Fruit fly (Drosophila melanogaster): ENCODE data around the gene CG14086.

CG14086 gene

DNA sequence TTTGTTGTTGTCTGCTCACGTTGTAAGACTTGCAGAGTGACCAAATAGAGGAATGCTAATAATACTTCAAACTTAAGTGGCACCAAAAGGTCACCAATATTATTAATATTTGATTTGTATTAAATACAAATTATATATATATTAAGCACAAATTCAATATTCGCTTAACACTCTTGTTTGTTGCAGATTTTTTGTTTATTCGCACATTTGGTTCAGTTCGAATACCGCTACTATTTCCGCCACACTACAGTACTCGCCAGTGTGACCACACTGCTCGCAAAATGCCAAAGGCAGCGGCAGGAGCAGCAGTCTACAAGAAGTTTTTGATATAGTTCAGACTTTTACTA is 11.5 kb upstream of the CG14086 start, which contains the start of gene Max (continued):
- TF ChIP-seq CG7839 (tag; optimal IDR thresholded peaks at IDR 0.05): peak; percentile 72
- TF ChIP-seq CG3847 (GFP tag; IDR thresholded peaks at IDR 0.05): peak; percentile 79
- TF ChIP-seq Deaf1 (tag; optimal IDR thresholded peaks at IDR 0.05): peak; percentile 44
- peak; percentile 40; the same call in 1 of the 3 replicates for TF ChIP-seq CG7357 (GFP tag; IDR thresholded peaks at IDR 0.05)
- no peak for TF ChIP-seq CG1832 (GFP tag; optimal IDR thresholded peaks at IDR 0.05)
- TF ChIP-seq scrt (GFP tag; optimal IDR thresholded peaks at IDR 0.05): peak; percentile 58
- no peak for TF ChIP-seq jigr1 (GFP tag; IDR thresholded peaks at IDR 0.05)
- no peak; the same call in 1 of the 2 replicates for TF ChIP-seq CG4404 (GFP tag; IDR thresholded peaks at IDR 0.05)
- TF ChIP-seq BtbVII (GFP tag; optimal IDR thresholded peaks at IDR 0.05): peak; percentile 71
- TF ChIP-seq sob (GFP tag; IDR thresholded peaks at IDR 0.05): peak; percentile 77
- TF ChIP-seq CG14710 (tag; optimal IDR thresholded peaks at IDR 0.05): peak; percentile 99
- 0 out of 2 replicates have a peak, but pooled peaks have one; percentile 17 for TF ChIP-seq wor (GFP tag; IDR thresholded peaks at IDR 0.05)
- no peak for TF ChIP-seq br (optimal IDR thresholded peaks at IDR 0.05)
- TF ChIP-seq sens-2 (GFP tag; IDR thresholded peaks at IDR 0.05): 0 out of 2 replicates have a peak, but pooled peaks have one; percentile 20
- TF ChIP-seq Xrp1 (GFP tag; IDR thresholded peaks at IDR 0.05): peak; percentile 78
- TF ChIP-seq H15 (GFP tag; IDR thresholded peaks at IDR 0.05): peak; percentile 76
- TF ChIP-seq Sox102F (GFP tag; optimal IDR thresholded peaks at IDR 0.05): peak; percentile 71
- TF ChIP-seq org-1 (GFP tag; optimal IDR thresholded peaks at IDR 0.05): peak; percentile 7
- peak; percentile 83 for TF ChIP-seq Fer1 (GFP tag; optimal IDR thresholded peaks at IDR 0.05)
- peak; percentile 52 for TF ChIP-seq Nf-YA (GFP tag; IDR thresholded peaks at IDR 0.05)
- TF ChIP-seq CG10543 (GFP tag; optimal IDR thresholded peaks at IDR 0.05): peak; percentile 71
- peak; percentile 80 for TF ChIP-seq CG11504 (tag; optimal IDR thresholded peaks at IDR 0.05)
- peak; percentile 30 for TF ChIP-seq kah (GFP tag; optimal IDR thresholded peaks at IDR 0.05)
- TF ChIP-seq ranshi (GFP tag; IDR thresholded peaks at IDR 0.05): peak; percentile 59; the same call in 1 of the 2 replicates
- TF ChIP-seq CG31365 (tag; optimal IDR thresholded peaks at IDR 0.05): peak; percentile 23
- peak; percentile 65 for TF ChIP-seq CG11247 (GFP tag; IDR thresholded peaks at IDR 0.05)
- no peak for TF ChIP-seq pho (GFP tag; optimal IDR thresholded peaks at IDR 0.05)
- TF ChIP-seq CG4424 (GFP tag; optimal IDR thresholded peaks at IDR 0.05): peak; percentile 60
- TF ChIP-seq fd96Cb (tag; optimal IDR thresholded peaks at IDR 0.05): peak; percentile 56
- TF ChIP-seq Med (GFP tag): peak; percentile 81
- TF ChIP-seq tin (GFP tag; optimal IDR thresholded peaks at IDR 0.05): peak; percentile 58
- peak; percentile 36; the same call in 1 of the 4 replicates for TF ChIP-seq Gug (GFP tag; IDR thresholded peaks at IDR 0.05)
- TF ChIP-seq CG13296 (GFP tag; optimal IDR thresholded peaks at IDR 0.05): peak; percentile 73
- TF ChIP-seq tio (GFP tag; optimal IDR thresholded peaks at IDR 0.05): no peak
- TF ChIP-seq Chrac-16 (GFP tag; optimal IDR thresholded peaks at IDR 0.05): peak; percentile 60
- TF ChIP-seq chm (GFP tag; IDR thresholded peaks at IDR 0.05): peak; percentile 58; the same call in 1 of the 2 replicates
- peak; percentile 71 for TF ChIP-seq CG10979 (tag; optimal IDR thresholded peaks at IDR 0.05)
- TF ChIP-seq CG7963 (GFP tag; IDR thresholded peaks at IDR 0.05; ENCODE audit: partially characterized antibody): no peak
- peak; percentile 73 for TF ChIP-seq CG10654 (GFP tag; optimal IDR thresholded peaks at IDR 0.05)
- peak; percentile 72 for TF ChIP-seq CG18262 (tag; optimal IDR thresholded peaks at IDR 0.05)
- TF ChIP-seq trh (GFP tag; optimal IDR thresholded peaks at IDR 0.05): no peak
- TF ChIP-seq CG7556 (GFP tag; optimal IDR thresholded peaks at IDR 0.05): peak; percentile 13
- TF ChIP-seq Bteb2 (GFP tag; optimal IDR thresholded peaks at IDR 0.05): no peak
- peak; percentile 41 for TF ChIP-seq schlank (tag; optimal IDR thresholded peaks at IDR 0.05)
- peak; percentile 48 for TF ChIP-seq odd (GFP tag; optimal IDR thresholded peaks at IDR 0.05)
- TF ChIP-seq CG31441 (GFP tag; IDR thresholded peaks at IDR 0.05): peak; percentile 71
- TF ChIP-seq crp (GFP tag; optimal IDR thresholded peaks at IDR 0.05): peak in 1 of 2 experiments; percentile 31
- peak; percentile 53 for TF ChIP-seq Nf-YB (GFP tag; optimal IDR thresholded peaks at IDR 0.05)
- TF ChIP-seq Opbp (GFP tag; IDR thresholded peaks at IDR 0.05; ENCODE audit: partially characterized antibody): 0 out of 3 replicates have a peak, but pooled peaks have one; percentile 44
- peak; percentile 77 for TF ChIP-seq CG10366 (GFP tag; IDR thresholded peaks at IDR 0.05)
- no peak for TF ChIP-seq Doc3 (GFP tag; IDR thresholded peaks at IDR 0.05; ENCODE audit: partially characterized antibody)

All from whole organism, embryonic.